Fruit fly (Drosophila melanogaster) whole organism, pupa: ENCODE measurements around the gene nonA.

Experiments
- CG15710 ChIP-seq: fragments of 200-800 bp; sonication (Bioruptor generic); optimal IDR thresholded peaks from 2 replicates; lab custom pipeline; 2018; ENCODE audit warnings: missing biosample characterization, mild to moderate bottlenecking, missing genetic modification characterization, moderate library complexity
- CG17806 ChIP-seq: fragments of 200-800 bp; sonication (Bioruptor generic); optimal IDR thresholded peaks from 2 replicates; lab custom pipeline; 2018; ENCODE audit warnings: missing biosample characterization, mild to moderate bottlenecking, missing genetic modification characterization, moderate library complexity
- CG4496 ChIP-seq: fragments of 200-800 bp; sonication (Bioruptor generic); IDR thresholded peaks from 3 replicates; pipeline ENCODE4 v1.3.6; 2022; ENCODE audit warnings: missing biosample characterization, missing genetic modification characterization
- CG8301 ChIP-seq: fragments of 200-800 bp; sonication (Bioruptor generic); optimal IDR thresholded peaks from 2 replicates; lab custom pipeline; 2018; ENCODE audit warnings: missing biosample characterization, mild to moderate bottlenecking, missing genetic modification characterization
- EcR ChIP-seq: fragments of 200-800 bp; sonication (Bioruptor generic); optimal IDR thresholded peaks from 3 replicates; lab custom pipeline; 2019; ENCODE audit warnings: missing biosample characterization, missing genetic modification characterization, mild to moderate bottlenecking, moderate library complexity, missing genetic modification reagents
- Pif1B ChIP-seq: fragments of 200-800 bp; sonication (Bioruptor generic); optimal IDR thresholded peaks from 3 replicates; lab custom pipeline; 2016; ENCODE audit warnings: missing biosample characterization, missing genetic modification characterization
- Snoo ChIP-seq: fragments of 200-800 bp; sonication (Bioruptor generic); optimal IDR thresholded peaks from 3 replicates; lab custom pipeline; 2017; ENCODE audit warnings: missing biosample characterization, mild to moderate bottlenecking, missing genetic modification characterization, inconsistent platforms
- gl ChIP-seq: fragments of 200-800 bp; sonication (Bioruptor generic); optimal IDR thresholded peaks from 2 replicates; lab custom pipeline; 2018; ENCODE audit warnings: missing biosample characterization, mild to moderate bottlenecking, missing genetic modification characterization

DNA sequence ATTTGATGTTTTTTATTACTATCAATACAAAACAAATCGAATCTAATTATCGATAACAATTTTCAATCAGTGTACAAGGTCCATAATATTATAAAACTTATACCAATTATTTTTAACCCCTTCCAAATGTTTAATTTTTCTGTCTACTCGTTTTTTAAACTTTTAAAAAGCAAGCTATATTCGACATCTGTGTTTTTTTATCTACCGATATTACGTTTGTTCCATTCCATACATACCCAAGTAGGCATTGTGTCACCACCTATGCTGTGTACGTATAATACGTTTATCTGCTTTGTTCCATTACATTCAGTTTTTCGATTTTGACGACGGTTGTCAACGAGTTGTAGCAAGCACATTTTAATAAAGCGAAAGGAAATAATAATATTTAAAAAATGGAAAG is at the start of gene nonA:
- peak; percentile 20 for TF ChIP-seq Pif1B (GFP tag; lab: Kevin White, UChicago)
- no peak for TF ChIP-seq CG17806 (tag; lab: Kevin White, UChicago)
- TF ChIP-seq CG8301 (tag; lab: Kevin White, UChicago): no peak
- no peak for TF ChIP-seq Snoo (tag; lab: Kevin White, UChicago)
- TF ChIP-seq gl (tag; lab: Kevin White, UChicago): no peak
- no peak for TF ChIP-seq EcR
- TF ChIP-seq CG4496: no peak
- no peak for TF ChIP-seq CG15710 (tag; lab: Kevin White, UChicago)
